Worm (Caenorhabditis elegans): ENCODE data around the gene fipr-3.

- TF ChIP-seq nfya-1 (tag; optimal IDR thresholded peaks at IDR 0.05) = no peak
- no peak for TF ChIP-seq hlh-13 (GFP tag; optimal IDR thresholded peaks at IDR 0.05)
- TF ChIP-seq hlh-15 (tag; optimal IDR thresholded peaks at IDR 0.05) = no peak
- no peak for TF ChIP-seq che-1 (tag; optimal IDR thresholded peaks at IDR 0.05)
- no peak for TF ChIP-seq gmeb-2 (tag; optimal IDR thresholded peaks at IDR 0.05)
- TF ChIP-seq dve-1 (tag; optimal IDR thresholded peaks at IDR 0.05) = no peak
- TF ChIP-seq ceh-31 (tag; optimal IDR thresholded peaks at IDR 0.05) = no peak
- TF ChIP-seq fax-1 (tag; optimal IDR thresholded peaks at IDR 0.05) = no peak
- TF ChIP-seq sox-2 (GFP tag; IDR thresholded peaks at IDR 0.05) = no peak
- no peak for TF ChIP-seq unc-86 (tag; optimal IDR thresholded peaks at IDR 0.05)
- TF ChIP-seq sox-4 (tag; optimal IDR thresholded peaks at IDR 0.05) = no peak
- TF ChIP-seq lim-6 (tag; optimal IDR thresholded peaks at IDR 0.05) = no peak
- TF ChIP-seq hlh-30 (tag; optimal IDR thresholded peaks at IDR 0.05; ENCODE audit: insufficient read depth) = no peak
- no peak for TF ChIP-seq mec-3 (tag; optimal IDR thresholded peaks at IDR 0.05; ENCODE audit: borderline replicate concordance)
Observed at ce11 chrX:14447910-14448309, 24.7 kb downstream of the fipr-3 start, which contains the start of gene jmjd-3.2.

Data from whole organism, late embryonic.